Worm (Caenorhabditis elegans) whole organism, L3 larva: Measurements from ENCODE around the gene mig-39.
A peak's percentile ranks its signal among the peaks of the same experiment; 100 is the strongest.

Experiments
- R02D3.7 ChIP-seq: fragments of 150-350 bp; optimal IDR thresholded peaks from 2 replicates; lab custom pipeline; 2014; ENCODE audit warnings: missing biosample characterization, missing genetic modification characterization
- ZK546.5 ChIP-seq: sonication (generic microtip); optimal IDR thresholded peaks from 2 replicates; lab custom pipeline; 2017; ENCODE audit warnings: missing biosample characterization, missing genetic modification characterization
- aly-2 ChIP-seq: fragments of 150-350 bp; optimal IDR thresholded peaks from 2 replicates; lab custom pipeline; 2014; ENCODE audit warnings: missing biosample characterization, missing genetic modification characterization
- ama-1 ChIP-seq: fragments of 150-350 bp; optimal IDR thresholded peaks from 2 replicates; lab custom pipeline; 2018
- ceh-16 ChIP-seq: sonication (generic microtip); optimal IDR thresholded peaks from 2 replicates; lab custom pipeline; 2017; ENCODE audit warnings: missing biosample characterization, missing genetic modification characterization
- egl-27 ChIP-seq: sonication (generic microtip); optimal IDR thresholded peaks from 4 replicates; lab custom pipeline; 2017; ENCODE audit warnings: missing biosample characterization, missing genetic modification reagents, missing genetic modification characterization
- elt-1 ChIP-seq: fragments of 150-350 bp; optimal IDR thresholded peaks from 2 replicates; lab custom pipeline; 2014; ENCODE audit warnings: missing biosample characterization, missing genetic modification characterization
- elt-3 ChIP-seq, 3 experiments: fragments of 150-350 bp in 1 of 3; sonication (generic microtip) in 2 of 3; optimal IDR thresholded peaks; 2 replicates in 2 of 3; 4 replicates in 1 of 3; lab custom pipeline; 2014 to 2017; ENCODE audit warnings: missing biosample characterization in 3 of 3, missing genetic modification characterization in 3 of 3
- eor-1 ChIP-seq, 2 experiments: fragments of 150-350 bp; optimal IDR thresholded peaks; 2 replicates each; lab custom pipeline; 2014 to 2018; ENCODE audit warnings: missing biosample characterization in 2 of 2, missing genetic modification characterization in 2 of 2
- hmg-11 ChIP-seq: sonication (generic microtip); optimal IDR thresholded peaks from 2 replicates; lab custom pipeline; 2016; ENCODE audit warnings: missing genetic modification characterization, missing compliant biosample characterization
- mdl-1 ChIP-seq: fragments of 150-350 bp; optimal IDR thresholded peaks from 2 replicates; lab custom pipeline; 2014; ENCODE audit warnings: missing biosample characterization, missing genetic modification characterization
- nhr-11 ChIP-seq: fragments of 150-350 bp; optimal IDR thresholded peaks from 2 replicates; lab custom pipeline; 2014; ENCODE audit warnings: missing biosample characterization, missing genetic modification characterization
- nhr-12 ChIP-seq: fragments of 150-350 bp; optimal IDR thresholded peaks from 2 replicates; lab custom pipeline; 2014; ENCODE audit warnings: missing biosample characterization, missing genetic modification characterization
- nhr-23 ChIP-seq: fragments of 150-350 bp; optimal IDR thresholded peaks from 2 replicates; lab custom pipeline; 2014; ENCODE audit warnings: missing biosample characterization, missing genetic modification reagents, missing genetic modification characterization
- nhr-76 ChIP-seq: fragments of 150-350 bp; sonication (generic microtip); optimal IDR thresholded peaks from 5 replicates; lab custom pipeline; 2014; ENCODE audit warnings: missing biosample characterization, missing genetic modification characterization
- pha-4 ChIP-seq: fragments of 150-350 bp; optimal IDR thresholded peaks from 2 replicates; lab custom pipeline; 2014; ENCODE audit warnings: missing biosample characterization, missing genetic modification reagents, missing genetic modification characterization
- skn-1 ChIP-seq: fragments of 150-350 bp; optimal IDR thresholded peaks from 2 replicates; lab custom pipeline; 2014; ENCODE audit warnings: missing biosample characterization, missing genetic modification characterization
- snpc-4 ChIP-seq: fragments of 150-350 bp; optimal IDR thresholded peaks from 2 replicates; lab custom pipeline; 2014; ENCODE audit warnings: missing biosample characterization, missing genetic modification characterization
- unc-62 ChIP-seq: fragments of 150-350 bp; sonication (generic microtip); optimal IDR thresholded peaks from 4 replicates; lab custom pipeline; 2014; ENCODE audit warnings: missing biosample characterization, missing genetic modification reagents, missing genetic modification characterization
- zag-1 ChIP-seq: fragments of 150-350 bp; optimal IDR thresholded peaks from 2 replicates; lab custom pipeline; 2014; ENCODE audit warnings: missing biosample characterization, missing genetic modification characterization
- ztf-11 ChIP-seq: fragments of 150-350 bp; optimal IDR thresholded peaks from 2 replicates; lab custom pipeline; 2014; ENCODE audit warnings: missing biosample characterization, missing genetic modification characterization
- ztf-4 ChIP-seq: fragments of 150-350 bp; optimal IDR thresholded peaks from 2 replicates; lab custom pipeline; 2014; ENCODE audit warnings: missing biosample characterization, missing genetic modification characterization

Gene mig-39

DNA sequence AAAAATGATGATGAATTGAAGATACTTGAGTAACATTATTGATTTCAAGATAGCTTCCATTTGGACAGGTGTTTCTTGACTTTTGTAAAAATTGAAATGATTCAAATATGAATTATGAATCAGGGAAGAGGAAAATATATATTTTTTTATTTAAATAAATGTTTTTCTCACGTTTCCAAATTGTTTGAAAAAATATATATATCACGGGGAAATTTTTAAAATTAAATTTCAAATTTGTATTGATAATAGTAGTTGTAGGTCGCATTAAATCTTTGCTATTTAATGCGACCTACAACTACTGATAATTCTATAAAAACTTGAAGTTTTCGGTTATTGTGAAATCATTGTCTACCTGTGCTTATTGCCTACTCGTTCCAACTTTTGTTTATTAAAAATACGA is 53.1 kb downstream of the mig-39 start, which contains the start of gene ZC21.8:
Gene ZC21.8, minus strand, starts transcription at position 101 of the 400 bp plus-strand sequence.
- TF ChIP-seq ama-1 (lab: Kevin White, UChicago) (no peak), eor-1 (tag; optimal IDR thresholded peaks at IDR 0.05; lab: Kevin White, UChicago) (no peak), elt-3 (tag; optimal IDR thresholded peaks at IDR 0.05; lab: Kevin White, UChicago) (no peak), R02D3.7 (tag; lab: Kevin White, UChicago) (no peak), aly-2 (tag; lab: Kevin White, UChicago) (no peak), nhr-12 (no peak), ZK546.5 (tag; lab: Kevin White, UChicago) (no peak), nhr-76 (tag; lab: Kevin White, UChicago) (no peak), hmg-11 (tag; lab: Kevin White, UChicago) (no peak), unc-62 (GFP tag; lab: Kevin White, UChicago) (no peak), mdl-1 (tag; lab: Kevin White, UChicago) (no peak), nhr-11 (tag; lab: Kevin White, UChicago) (no peak), snpc-4 (tag; lab: Kevin White, UChicago) (no peak), ztf-11 (tag; lab: Kevin White, UChicago) (no peak), elt-1 (tag; lab: Kevin White, UChicago) (no peak), zag-1 (tag; lab: Kevin White, UChicago) (no peak)
- TF ChIP-seq, all 47 proteins: peak for 0

DNA sequence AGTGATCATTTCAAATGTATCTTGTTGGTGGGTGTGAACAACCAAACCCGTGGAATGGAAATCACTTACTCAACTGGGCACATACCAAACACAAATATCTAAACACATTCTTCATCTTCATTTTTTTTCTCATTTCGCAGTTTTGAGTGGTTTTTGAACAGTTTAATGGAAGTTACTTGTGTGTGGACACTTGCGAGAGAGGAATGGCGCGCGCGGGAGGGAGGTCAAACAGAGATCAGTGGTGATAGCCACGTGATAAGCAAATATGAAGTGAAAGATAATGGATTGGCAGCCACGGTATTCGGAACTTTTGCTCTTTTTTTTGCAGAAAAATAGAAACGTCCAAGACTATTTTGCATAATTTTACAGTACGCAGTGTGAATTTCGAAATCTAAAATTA is 53.8 kb downstream of the mig-39 start:
- TF ChIP-seq pha-4, result peak; percentile 76
- no peak for TF ChIP-seq skn-1 (tag; lab: Kevin White, UChicago)

DNA sequence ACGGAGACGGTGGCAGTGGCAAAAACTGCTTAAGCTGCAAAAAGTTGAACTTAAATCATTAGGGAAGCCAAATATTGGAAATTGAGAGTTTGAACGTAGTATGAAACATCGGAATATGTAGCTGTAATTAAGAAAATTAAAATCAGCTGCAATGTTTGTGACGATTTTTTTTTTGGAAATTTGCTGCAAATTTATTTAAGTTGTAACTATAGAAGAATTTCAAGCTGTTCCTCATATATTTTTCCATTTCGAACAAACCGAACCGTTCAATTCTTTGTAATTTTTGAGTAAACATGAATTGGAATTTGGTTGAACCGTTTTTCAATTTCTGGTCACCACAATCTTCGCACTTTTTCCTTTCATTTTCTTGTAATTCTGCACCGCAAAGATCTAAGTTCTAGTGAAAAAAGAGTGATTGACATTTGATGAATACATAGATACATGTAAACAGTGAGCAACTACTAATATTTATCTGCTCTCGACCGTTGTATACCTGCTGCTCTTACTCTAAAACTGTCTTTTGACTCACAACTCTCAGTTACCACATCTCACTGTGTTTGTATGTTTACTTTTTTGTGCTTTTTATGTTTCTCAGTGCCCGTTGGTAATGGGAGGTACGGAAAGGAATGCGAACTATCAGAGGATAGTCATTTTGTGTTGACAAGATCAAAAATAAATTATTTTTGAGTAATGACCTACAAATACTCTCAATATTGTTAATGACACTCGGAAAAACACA is 55.0 kb downstream of the mig-39 start:
- TF ChIP-seq ztf-4 (no peak), ceh-16 (no peak), pha-4 (peak; percentile 97), egl-27 (tag; lab: Kevin White, UChicago) (no peak), nhr-23 (tag; lab: Kevin White, UChicago) (no peak)
- TF ChIP-seq, all 47 proteins: peak for 1

DNA sequence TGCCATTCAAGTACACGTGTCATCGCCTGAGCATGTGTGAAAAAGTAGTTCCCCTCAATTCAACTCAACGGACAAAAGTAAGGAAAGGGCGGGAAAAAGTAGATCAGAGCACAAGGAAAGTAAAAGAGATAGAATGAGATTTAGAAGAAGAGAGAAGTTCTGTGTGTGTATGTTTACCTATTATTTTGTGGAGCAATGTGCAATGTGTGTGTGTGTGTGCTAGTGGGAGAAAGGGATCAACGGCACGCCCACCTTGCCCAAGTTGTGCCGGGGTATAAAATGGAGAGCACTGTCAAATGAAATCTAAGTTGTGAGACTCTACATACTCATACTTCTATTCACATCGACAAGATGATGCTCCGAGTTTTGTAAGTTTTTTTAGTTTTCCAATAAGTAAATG is 57.9 kb downstream of the mig-39 start, which contains the start of gene idpp-15:
Gene idpp-15, plus strand, starts transcription at position 301 of the 400 bp plus-strand sequence.
- TF ChIP-seq ztf-4, result no peak
- TF ChIP-seq pha-4, result peak; percentile 72
